Worm (Caenorhabditis elegans) whole organism, young adult: ENCODE data around the gene F20D6.10.

ENCODE experiments used
- B0019.2 ChIP-seq: fragments of 200-800 bp; sonication (Bioruptor generic); conservative IDR thresholded peaks from 2 replicates; pipeline ENCODE4 v1.3.6; 2022; ENCODE audit warnings: missing genetic modification reagents, missing genetic modification characterization, missing compliant biosample characterization
- C06A6.2 ChIP-seq: fragments of 200-800 bp; sonication (Bioruptor generic); conservative IDR thresholded peaks from 2 replicates; pipeline ENCODE4 v1.3.6; 2022; ENCODE audit warnings: missing genetic modification characterization, missing compliant biosample characterization
- D2030.7 ChIP-seq: fragments of 200-800 bp; sonication (Bioruptor generic); IDR thresholded peaks from 2 replicates; pipeline ENCODE4 v1.3.6; 2022; ENCODE audit warnings: missing genetic modification reagents, missing genetic modification characterization, missing compliant biosample characterization
- F39B2.1 ChIP-seq: fragments of 200-800 bp; sonication (Bioruptor generic); IDR thresholded peaks from 2 replicates; pipeline ENCODE4 v1.3.6; 2022; ENCODE audit warnings: missing genetic modification reagents, missing genetic modification characterization, missing compliant biosample characterization
- F52B5.7 ChIP-seq: sonication (generic microtip); optimal IDR thresholded peaks from 2 replicates; lab custom pipeline; 2016; ENCODE audit warnings: mild to moderate bottlenecking, missing genetic modification characterization, missing compliant biosample characterization
- Y56A3A.18 ChIP-seq: fragments of 200-800 bp; sonication (Bioruptor generic); IDR thresholded peaks from 2 replicates; pipeline ENCODE4 v1.3.6; 2022; ENCODE audit warnings: missing genetic modification reagents, missing genetic modification characterization, missing compliant biosample characterization
- Y67H2A.10 ChIP-seq: fragments of 200-800 bp; sonication (Bioruptor generic); conservative IDR thresholded peaks from 2 replicates; pipeline ENCODE4 v1.3.6; 2022; ENCODE audit warnings: missing genetic modification reagents, missing genetic modification characterization, missing compliant biosample characterization
- atf-7 ChIP-seq: sonication (generic microtip); optimal IDR thresholded peaks from 2 replicates; lab custom pipeline; 2017; ENCODE audit warnings: mild to moderate bottlenecking, missing genetic modification characterization, missing compliant biosample characterization
- attf-6 ChIP-seq: fragments of 200-800 bp; sonication (Bioruptor generic); IDR thresholded peaks from 2 replicates; pipeline ENCODE4 v1.3.6; 2022; ENCODE audit warnings: missing genetic modification reagents, missing genetic modification characterization, missing compliant biosample characterization
- bed-1 ChIP-seq: fragments of 200-800 bp; sonication (Bioruptor generic); IDR thresholded peaks from 2 replicates; pipeline ENCODE4 v1.3.6; 2022; ENCODE audit warnings: missing genetic modification reagents, missing genetic modification characterization, missing compliant biosample characterization
- bed-2 ChIP-seq: fragments of 200-800 bp; sonication (Bioruptor generic); IDR thresholded peaks from 2 replicates; pipeline ENCODE4 v1.3.6; 2022; ENCODE audit warnings: missing genetic modification reagents, missing genetic modification characterization, missing compliant biosample characterization
- cebp-1 ChIP-seq, 2 experiments: fragments of 200-800 bp in 1 of 2; sonication (Bioruptor generic) in 1 of 2; sonication (generic microtip) in 1 of 2; IDR thresholded peaks in 1 of 2; optimal IDR thresholded peaks in 1 of 2; 2 replicates each; pipeline versions ENCODE4 v1.3.6 to Lab custom; 2017 to 2022; ENCODE audit warnings: missing compliant biosample characterization in 2 of 2, missing genetic modification characterization in 2 of 2, mild to moderate bottlenecking in 1 of 2, missing genetic modification reagents in 1 of 2, moderate library complexity in 1 of 2
- ceh-100 ChIP-seq: fragments of 200-800 bp; sonication (Bioruptor generic); IDR thresholded peaks from 2 replicates; pipeline ENCODE4 v1.3.6; 2022; ENCODE audit warnings: missing genetic modification reagents, missing genetic modification characterization, missing compliant biosample characterization
- ceh-27 ChIP-seq: fragments of 200-800 bp; sonication (Bioruptor generic); optimal IDR thresholded peaks from 2 replicates; lab custom pipeline; 2018; ENCODE audit warnings: mild to moderate bottlenecking, missing genetic modification characterization, moderate library complexity, missing compliant biosample characterization
- ceh-40 ChIP-seq: fragments of 200-800 bp; sonication (Bioruptor generic); IDR thresholded peaks from 2 replicates; pipeline ENCODE4 v1.3.6; 2022; ENCODE audit warnings: missing genetic modification characterization, missing compliant biosample characterization
- ceh-58 ChIP-seq: fragments of 200-800 bp; sonication (Bioruptor generic); IDR thresholded peaks from 2 replicates; pipeline ENCODE4 v1.3.6; 2022; ENCODE audit warnings: missing genetic modification characterization, missing compliant biosample characterization
- ceh-79 ChIP-seq: sonication (generic microtip); optimal IDR thresholded peaks from 2 replicates; lab custom pipeline; 2017; ENCODE audit warnings: mild to moderate bottlenecking, missing genetic modification characterization, missing compliant biosample characterization
- ceh-91 ChIP-seq: fragments of 200-800 bp; sonication (Bioruptor generic); IDR thresholded peaks from 2 replicates; pipeline ENCODE4 v1.3.6; 2022; ENCODE audit warnings: missing genetic modification reagents, missing genetic modification characterization, missing compliant biosample characterization
- chd-7 ChIP-seq: sonication (generic microtip); optimal IDR thresholded peaks from 2 replicates; lab custom pipeline; 2016; ENCODE audit warnings: mild to moderate bottlenecking, missing genetic modification characterization, moderate library complexity, missing compliant biosample characterization
- dox-1 ChIP-seq: fragments of 200-800 bp; sonication (Bioruptor generic); IDR thresholded peaks from 2 replicates; pipeline ENCODE4 v1.3.6; 2022; ENCODE audit warnings: missing genetic modification reagents, missing genetic modification characterization, missing compliant biosample characterization
- efl-1 ChIP-seq: fragments of 150-350 bp; optimal IDR thresholded peaks from 2 replicates; lab custom pipeline; 2014; ENCODE audit warnings: missing biosample characterization, missing genetic modification reagents, missing genetic modification characterization
- ets-4 ChIP-seq: fragments of 200-800 bp; sonication (Bioruptor generic); optimal IDR thresholded peaks from 2 replicates; lab custom pipeline; 2018; ENCODE audit warnings: mild to moderate bottlenecking, missing genetic modification characterization, missing compliant biosample characterization
- gei-17 ChIP-seq: fragments of 200-800 bp; sonication (Bioruptor generic); optimal IDR thresholded peaks from 2 replicates; lab custom pipeline; 2018; ENCODE audit warnings: mild to moderate bottlenecking, missing genetic modification characterization, missing compliant biosample characterization
- hlh-26 ChIP-seq: fragments of 200-800 bp; sonication (Bioruptor generic); conservative IDR thresholded peaks from 2 replicates; pipeline ENCODE4 v1.3.6; 2022; ENCODE audit warnings: missing genetic modification reagents, missing genetic modification characterization, missing compliant biosample characterization
- hmg-1.2 ChIP-seq: fragments of 200-800 bp; sonication (Bioruptor generic); IDR thresholded peaks from 2 replicates; pipeline ENCODE4 v1.3.6; 2022; ENCODE audit warnings: missing genetic modification reagents, missing genetic modification characterization, missing compliant biosample characterization
- hmg-20 ChIP-seq: fragments of 200-800 bp; sonication (Bioruptor generic); IDR thresholded peaks from 2 replicates; pipeline ENCODE4 v1.3.6; 2022; ENCODE audit warnings: missing genetic modification reagents, missing genetic modification characterization, missing compliant biosample characterization
- let-526 ChIP-seq: fragments of 200-800 bp; sonication (Bioruptor generic); IDR thresholded peaks from 2 replicates; pipeline ENCODE4 v1.3.6; 2022; ENCODE audit warnings: missing genetic modification reagents, missing genetic modification characterization, missing compliant biosample characterization
- let-607 ChIP-seq, 2 experiments: fragments of 200-800 bp in 1 of 2; sonication (Bioruptor generic) in 1 of 2; sonication (generic microtip) in 1 of 2; optimal IDR thresholded peaks; 2 replicates each; lab custom pipeline; 2016 to 2018; ENCODE audit warnings: mild to moderate bottlenecking in 2 of 2, missing compliant biosample characterization in 2 of 2, missing genetic modification characterization in 2 of 2, moderate library complexity in 2 of 2, missing genotype in 1 of 2
- lin-40 ChIP-seq: sonication (generic microtip); optimal IDR thresholded peaks from 2 replicates; lab custom pipeline; 2016; ENCODE audit warnings: missing genetic modification characterization, mild to moderate bottlenecking, missing compliant biosample characterization, missing genotype, missing genetic modification reagents
- mel-28 ChIP-seq: sonication (generic microtip); optimal IDR thresholded peaks from 2 replicates; lab custom pipeline; 2016; ENCODE audit warnings: borderline replicate concordance, mild to moderate bottlenecking, missing genetic modification characterization, missing compliant biosample characterization
- mes-4 ChIP-seq: sonication (generic microtip); optimal IDR thresholded peaks from 2 replicates; lab custom pipeline; 2016; ENCODE audit warnings: missing genotype, missing genetic modification characterization, missing compliant biosample characterization
- nfya-1 ChIP-seq: sonication (generic microtip); optimal IDR thresholded peaks from 2 replicates; lab custom pipeline; 2017; ENCODE audit warnings: antibody characterized with exemption, missing compliant biosample characterization, missing genetic modification characterization, borderline replicate concordance; ENCODE audit not compliant: insufficient read depth
- nhr-80 ChIP-seq: sonication (generic microtip); optimal IDR thresholded peaks from 2 replicates; lab custom pipeline; 2016; ENCODE audit warnings: missing genetic modification characterization, missing compliant biosample characterization
- pbrm-1 ChIP-seq: fragments of 200-800 bp; sonication (Bioruptor generic); IDR thresholded peaks from 2 replicates; pipeline ENCODE4 v1.3.6; 2022; ENCODE audit warnings: missing genetic modification reagents, missing genetic modification characterization, missing compliant biosample characterization
- pha-4 ChIP-seq: fragments of 150-350 bp; sonication (generic microtip); optimal IDR thresholded peaks from 2 replicates; lab custom pipeline; 2014; ENCODE audit warnings: missing biosample characterization, missing genetic modification reagents, missing genetic modification characterization
- rcor-1 ChIP-seq: fragments of 200-800 bp; sonication (Bioruptor generic); IDR thresholded peaks from 2 replicates; pipeline ENCODE4 v1.3.6; 2022; ENCODE audit warnings: missing genetic modification reagents, missing genetic modification characterization, missing compliant biosample characterization
- rpc-1 ChIP-seq, 2 experiments: fragments of 150-350 bp in 1 of 2; sonication (generic microtip) in 1 of 2; optimal IDR thresholded peaks; 2 replicates each; lab custom pipeline; 2014 to 2018; ENCODE audit warnings: missing biosample characterization in 1 of 2, missing genetic modification characterization in 1 of 2, missing genetic modification reagents in 1 of 2, missing genotype in 1 of 2
- snpc-4 ChIP-seq, 5 experiments: fragments of 150-350 bp in 1 of 5; sonication (generic microtip) in 4 of 5; optimal IDR thresholded peaks; 2 replicates each; lab custom pipeline; 2014 to 2018; ENCODE audit warnings: missing genetic modification characterization in 5 of 5, missing biosample characterization in 3 of 5, antibody characterized with exemption in 2 of 5, mild to moderate bottlenecking in 2 of 5, missing compliant biosample characterization in 2 of 5, missing genotype in 2 of 5, moderate library complexity in 2 of 5, missing genetic modification reagents in 1 of 5
- somi-1 ChIP-seq: fragments of 200-800 bp; sonication (Bioruptor generic); optimal IDR thresholded peaks from 2 replicates; lab custom pipeline; 2018; ENCODE audit warnings: mild to moderate bottlenecking, missing genetic modification characterization, missing compliant biosample characterization
- tbp1 ChIP-seq: fragments of 200-800 bp; sonication (Bioruptor generic); optimal IDR thresholded peaks from 2 replicates; lab custom pipeline; 2018; ENCODE audit warnings: mild to moderate bottlenecking, missing genetic modification characterization, missing compliant biosample characterization
- tbx-9 ChIP-seq: sonication (generic microtip); optimal IDR thresholded peaks from 2 replicates; lab custom pipeline; 2016; ENCODE audit warnings: borderline replicate concordance, missing genetic modification characterization, inconsistent platforms, missing compliant biosample characterization
- tlf-1 ChIP-seq: fragments of 200-800 bp; sonication (Bioruptor generic); optimal IDR thresholded peaks from 2 replicates; lab custom pipeline; 2018; ENCODE audit warnings: mild to moderate bottlenecking, missing genetic modification characterization, missing compliant biosample characterization
- xnd-1 ChIP-seq: sonication (generic microtip); optimal IDR thresholded peaks from 2 replicates; lab custom pipeline; 2016; ENCODE audit warnings: missing genotype, missing genetic modification reagents, missing genetic modification characterization, missing compliant biosample characterization
- zfh-2 ChIP-seq: fragments of 200-800 bp; sonication (Bioruptor generic); conservative IDR thresholded peaks from 2 replicates; pipeline ENCODE4 v1.3.6; 2022; ENCODE audit warnings: missing genetic modification reagents, missing genetic modification characterization, missing compliant biosample characterization
- ztf-18 ChIP-seq: sonication (generic microtip); optimal IDR thresholded peaks from 2 replicates; lab custom pipeline; 2016; ENCODE audit warnings: missing genotype, mild to moderate bottlenecking, missing genetic modification characterization, missing compliant biosample characterization
- ztf-28 ChIP-seq: fragments of 200-800 bp; sonication (Bioruptor generic); IDR thresholded peaks from 2 replicates; pipeline ENCODE4 v1.3.6; 2022; ENCODE audit warnings: missing genetic modification reagents, missing genetic modification characterization, missing compliant biosample characterization
- ztf-3 ChIP-seq: fragments of 200-800 bp; sonication (Bioruptor generic); optimal IDR thresholded peaks from 2 replicates; lab custom pipeline; 2018; ENCODE audit warnings: mild to moderate bottlenecking, missing genetic modification characterization, missing compliant biosample characterization

The F20D6.10 gene

DNA sequence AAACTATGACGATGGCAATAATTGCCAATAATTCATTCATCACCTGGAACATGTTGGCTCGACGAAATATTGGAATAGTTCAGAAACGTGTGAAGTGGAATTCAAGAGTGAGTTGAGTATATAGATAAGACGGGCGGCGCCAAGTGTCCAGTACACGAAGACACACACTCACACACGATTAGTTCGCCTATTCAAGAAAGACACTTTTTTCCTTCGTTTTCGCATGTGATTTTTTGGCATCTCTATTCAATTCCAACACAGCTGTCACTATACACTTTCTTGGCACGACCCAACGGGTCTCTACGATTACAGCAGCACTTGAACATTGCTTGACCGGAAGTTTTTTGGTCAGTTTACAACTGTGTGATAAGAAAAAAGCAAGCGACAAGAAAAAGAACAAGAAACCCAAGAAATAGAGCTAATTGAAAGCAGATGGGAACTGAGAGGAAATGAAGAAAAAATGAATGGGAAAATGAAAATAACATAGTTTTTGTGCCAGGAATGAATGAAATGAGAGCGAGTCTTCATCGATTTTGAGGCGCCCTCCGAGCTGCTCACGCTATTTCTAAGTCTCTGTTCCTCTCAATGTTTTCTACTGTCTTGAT is 22.0 kb upstream of the F20D6.10 start, which contains the start of gene K07C11.8:
Gene K07C11.8 (minus strand): TSS at position 224 of the 605 bp plus-strand sequence.
- no peak for TF ChIP-seq bed-1
- peak; percentile 35 for TF ChIP-seq ceh-27
- no peak for TF ChIP-seq tlf-1
- TF ChIP-seq ets-4 (GFP tag; lab: Kevin White, UChicago): peak; percentile 5
- no peak for TF ChIP-seq cebp-1 (GFP tag; IDR thresholded peaks at IDR 0.05; lab: Robert Waterston, UW)
- peak; percentile 15 for TF ChIP-seq cebp-1 (tag; optimal IDR thresholded peaks at IDR 0.05; lab: Kevin White, UChicago)
- no peak for TF ChIP-seq mes-4
- TF ChIP-seq F52B5.7: no peak
- TF ChIP-seq ceh-40: no peak
- TF ChIP-seq nfya-1 (tag; lab: Kevin White, UChicago): no peak
- TF ChIP-seq Y67H2A.10 (GFP tag; lab: Robert Waterston, UW): no peak
- no peak for TF ChIP-seq pbrm-1 (GFP tag; lab: Robert Waterston, UW)
- TF ChIP-seq mel-28 (tag; lab: Kevin White, UChicago): no peak
- TF ChIP-seq snpc-4 (GFP tag; optimal IDR thresholded peaks at IDR 0.05; lab: Kevin White, UChicago): no peak
- peak in 1 of 4 experiments; percentile 20 for TF ChIP-seq snpc-4 (tag; optimal IDR thresholded peaks at IDR 0.05; lab: Kevin White, UChicago)
- no peak for TF ChIP-seq xnd-1 (tag; lab: Kevin White, UChicago)
- TF ChIP-seq pha-4 (tag; lab: Kevin White, UChicago): no peak
- TF ChIP-seq gei-17 (GFP tag; lab: Kevin White, UChicago): no peak
- no peak for TF ChIP-seq ceh-91 (GFP tag; lab: Robert Waterston, UW)
- TF ChIP-seq rpc-1 (optimal IDR thresholded peaks at IDR 0.05; lab: Kevin White, UChicago): no peak
- no peak for TF ChIP-seq rpc-1 (tag; optimal IDR thresholded peaks at IDR 0.05; lab: Kevin White, UChicago)
- TF ChIP-seq D2030.7 (GFP tag; lab: Robert Waterston, UW): no peak
- no peak for TF ChIP-seq ceh-100 (GFP tag; lab: Robert Waterston, UW)
- TF ChIP-seq atf-7 (tag; lab: Kevin White, UChicago): peak; percentile 49
- TF ChIP-seq hmg-20: no peak
- TF ChIP-seq B0019.2: no peak
- peak; percentile 13 to 74 for TF ChIP-seq let-607 (tag; optimal IDR thresholded peaks at IDR 0.05; lab: Kevin White, UChicago)
- TF ChIP-seq hlh-26 (GFP tag; lab: Robert Waterston, UW): no peak
- TF ChIP-seq hmg-1.2 (GFP tag; lab: Robert Waterston, UW): no peak; the same call in 1 of the 2 replicates
- TF ChIP-seq ceh-79: no peak
- TF ChIP-seq rcor-1 (GFP tag; lab: Robert Waterston, UW): no peak
- no peak for TF ChIP-seq chd-7
- TF ChIP-seq ztf-18: no peak
- TF ChIP-seq let-526 (GFP tag; lab: Robert Waterston, UW): no peak
- TF ChIP-seq dox-1: peak; percentile 35; the same call in 1 of the 2 replicates
- TF ChIP-seq bed-2 (GFP tag; lab: Robert Waterston, UW): no peak
- no peak for TF ChIP-seq tbx-9
- TF ChIP-seq ztf-3 (GFP tag; lab: Kevin White, UChicago): no peak
- TF ChIP-seq efl-1 (GFP tag; lab: Kevin White, UChicago): no peak
- no peak for TF ChIP-seq tbp1
- no peak for TF ChIP-seq ztf-28 (GFP tag; lab: Robert Waterston, UW)
- TF ChIP-seq ceh-58: no peak
- no peak for TF ChIP-seq attf-6 (GFP tag; lab: Robert Waterston, UW)
- no peak for TF ChIP-seq Y56A3A.18
- no peak for TF ChIP-seq C06A6.2
- TF ChIP-seq nhr-80: peak; percentile 92
- TF ChIP-seq F39B2.1 (GFP tag; lab: Robert Waterston, UW): no peak
- TF ChIP-seq zfh-2 (GFP tag; lab: Robert Waterston, UW): no peak
- TF ChIP-seq lin-40 (tag; lab: Kevin White, UChicago): no peak
- no peak for TF ChIP-seq somi-1 (GFP tag; lab: Kevin White, UChicago)
